Worm (Caenorhabditis elegans) whole organism, dauer: ENCODE measurements around the gene Y49F6B.20.
"Not testable (repeated sequence)": the region's sequence is repeated elsewhere in the genome, so short reads cannot be mapped to it uniquely, and the experiment has no call there.

ENCODE experiments used
- unc-62 ChIP-seq: sonication (generic microtip); optimal IDR thresholded peaks from 2 replicates; lab custom pipeline; 2017; ENCODE audit warnings: missing biosample characterization, missing genetic modification reagents, missing genetic modification characterization

Gene Y49F6B.20

ce11 chrII:3476536-3476935 lies 6.1 kb upstream of the Y49F6B.20 start:
- TF ChIP-seq unc-62 (GFP tag; lab: Kevin White, UChicago): no peak

DNA sequence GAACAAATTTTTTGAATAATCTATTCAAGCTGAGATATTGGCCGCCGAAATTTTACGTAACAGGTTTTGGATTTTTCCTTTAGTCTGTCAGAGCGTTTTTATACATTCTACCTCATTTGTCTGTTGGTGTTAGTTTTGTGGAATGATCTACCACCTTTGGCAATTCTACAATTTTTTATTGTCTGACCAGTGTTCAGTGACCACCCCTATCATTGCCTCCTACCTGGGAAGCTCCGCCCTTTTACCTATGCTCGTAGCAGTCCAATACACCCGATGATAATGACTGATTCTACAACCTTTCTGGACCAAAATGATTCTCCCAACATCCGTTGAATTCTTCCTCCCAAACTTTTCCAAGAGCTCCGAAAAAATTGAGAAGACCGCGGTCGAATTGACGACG lies 3.3 kb upstream of the Y49F6B.20 start, which contains the start of gene sdz-32:
Gene sdz-32, plus strand, starts transcription at position 301 of the 400 bp plus-strand sequence.
- no peak for TF ChIP-seq unc-62 (GFP tag; lab: Kevin White, UChicago)

ce11 chrII:3472817-3473216 lies 2.4 kb upstream of the Y49F6B.20 start, which contains the start of gene Y49F6B.6:
TSS of gene Y49F6B.6 (plus strand) at chrII:3473117.
- no peak for TF ChIP-seq unc-62 (GFP tag; lab: Kevin White, UChicago)

ce11 chrII:3472316-3472715 lies 1.9 kb upstream of the Y49F6B.20 start, which contains the start of gene Y49F6B.12:
TSS of gene Y49F6B.12 (minus strand) at chrII:3472416.
- TF ChIP-seq unc-62 (GFP tag; lab: Kevin White, UChicago): no peak

- TF ChIP-seq unc-62 (GFP tag; lab: Kevin White, UChicago): no peak
Measured at ce11 chrII:3471603-3472002, 1.2 kb upstream of the Y49F6B.20 start, which contains the start of gene Y49F6B.13. TSS of gene Y49F6B.13 (minus strand) at chrII:3471703.

ce11 chrII:3464580-3464979 lies 5.9 kb downstream of the Y49F6B.20 start, which contains the start of gene C16C8.10:
TSS of gene C16C8.10 (minus strand) at chrII:3464680.
- TF ChIP-seq unc-62 (GFP tag; lab: Kevin White, UChicago): not testable (repeated sequence)

DNA sequence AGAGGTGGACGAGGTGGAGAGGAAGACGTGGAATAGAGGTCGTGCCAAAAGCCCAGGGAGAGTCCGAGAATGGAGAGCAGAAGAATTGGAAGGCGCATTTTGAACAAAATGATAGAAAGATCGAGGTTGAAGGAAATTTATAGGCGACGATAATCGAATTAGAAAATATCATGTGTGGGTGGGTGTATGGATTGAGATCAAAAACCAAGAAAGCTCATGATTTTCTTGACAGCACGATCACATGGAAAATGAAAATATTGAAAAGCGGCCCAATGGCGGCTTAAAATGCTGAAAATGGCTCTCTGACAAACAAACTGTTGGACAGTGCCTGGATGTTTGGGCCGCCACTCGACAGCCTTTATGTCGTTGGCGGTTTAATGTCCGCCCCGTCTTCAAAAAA lies 7.4 kb downstream of the Y49F6B.20 start, which contains the start of gene C16C8.9:
Gene C16C8.9, minus strand, starts transcription at position 101 of the 400 bp plus-strand sequence.
- no peak for TF ChIP-seq unc-62 (GFP tag; lab: Kevin White, UChicago)

DNA sequence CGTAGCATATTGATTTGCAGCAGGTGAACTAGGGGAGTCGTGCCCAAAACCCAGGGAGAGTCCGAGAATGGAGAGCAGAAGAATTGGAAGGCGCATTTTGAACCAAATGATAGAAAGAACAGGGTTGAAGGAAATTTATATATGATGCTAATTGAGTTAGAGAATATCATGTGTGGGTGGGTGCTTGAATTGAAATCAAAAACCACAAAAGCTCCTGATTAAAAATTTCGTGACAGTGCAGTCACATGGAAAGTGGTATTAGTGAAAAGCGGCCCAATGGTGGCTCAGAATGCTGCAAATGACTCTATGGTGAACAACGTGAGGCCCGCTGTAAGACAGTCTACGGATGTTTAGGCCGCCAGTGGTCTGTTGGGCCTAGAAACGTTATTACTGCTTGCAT lies 8.9 kb downstream of the Y49F6B.20 start, which contains the start of gene C16C8.8:
Gene C16C8.8, minus strand, starts transcription at position 101 of the 400 bp plus-strand sequence.
- TF ChIP-seq unc-62 (GFP tag; lab: Kevin White, UChicago): no peak

DNA sequence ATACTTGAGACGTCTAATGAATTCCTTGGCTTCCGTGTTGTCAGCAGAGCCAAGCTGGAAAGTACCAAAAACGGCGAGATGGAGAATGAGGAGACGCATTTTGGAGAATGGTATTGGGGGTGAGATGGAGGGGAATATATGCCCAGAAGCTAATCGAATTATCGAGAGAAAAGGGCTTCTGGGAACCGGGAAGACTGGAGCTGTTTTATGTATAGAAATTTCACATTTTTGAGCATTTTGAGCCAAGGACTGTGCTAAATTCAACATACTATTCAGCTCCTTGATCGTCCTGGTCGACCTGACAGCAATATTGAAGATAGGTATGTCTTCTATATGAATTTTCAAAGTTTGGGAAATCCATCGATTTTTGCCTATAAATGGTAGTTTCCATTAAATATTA lies 10.4 kb downstream of the Y49F6B.20 start, which contains the start of gene C16C8.7:
Gene C16C8.7, minus strand, starts transcription at position 101 of the 400 bp plus-strand sequence.
- no peak for TF ChIP-seq unc-62 (GFP tag; lab: Kevin White, UChicago)

DNA sequence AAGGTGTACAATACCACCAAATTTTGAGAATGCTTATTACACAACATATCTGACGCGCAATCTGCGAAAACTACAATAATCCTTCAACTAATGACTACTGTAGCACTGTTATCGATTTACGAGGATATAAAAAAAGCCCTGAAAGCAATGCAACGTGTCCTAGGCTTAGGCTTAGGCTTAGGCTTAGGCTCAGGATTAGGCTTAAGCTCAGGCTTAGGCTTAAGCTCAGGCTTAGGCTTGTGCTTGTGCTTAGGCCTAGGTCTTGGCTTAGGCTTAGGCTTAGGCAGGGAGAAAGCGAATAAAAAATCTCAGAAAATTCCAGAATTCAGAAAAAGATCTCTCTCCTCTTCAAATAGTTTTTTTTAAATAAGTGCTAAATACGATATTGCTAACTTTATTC lies 11.2 kb downstream of the Y49F6B.20 start:
- TF ChIP-seq unc-62 (GFP tag; lab: Kevin White, UChicago): no peak

DNA sequence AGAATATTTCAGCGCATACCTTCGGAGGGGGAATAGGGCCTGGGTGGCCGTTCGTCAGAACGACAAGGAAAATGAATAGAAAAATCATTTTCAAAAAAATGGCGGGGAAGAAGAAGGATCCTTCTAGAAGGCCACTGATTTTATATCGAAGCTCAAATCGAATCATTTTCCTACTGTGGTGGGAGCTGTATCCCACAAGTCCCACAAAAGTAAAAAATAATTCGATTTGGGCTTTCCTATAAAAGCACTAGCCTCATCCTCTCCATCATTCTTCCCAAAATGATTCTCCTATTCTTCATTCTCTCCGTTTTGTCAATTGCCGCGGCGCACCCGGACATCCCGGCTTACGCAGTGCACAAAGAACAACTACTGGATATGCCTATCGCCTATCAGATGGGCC lies 12.2 kb downstream of the Y49F6B.20 start, which contains the start of the genes C16C8.26 and C16C8.19:
Gene C16C8.26, minus strand, starts transcription at position 101 of the 400 bp plus-strand sequence.
Gene C16C8.19, plus strand, starts transcription at position 279 of the 400 bp plus-strand sequence.
- no peak for TF ChIP-seq unc-62 (GFP tag; lab: Kevin White, UChicago)

- no peak for TF ChIP-seq unc-62 (GFP tag; lab: Kevin White, UChicago)
Measured at ce11 chrII:3453521-3453920, 16.9 kb downstream of the Y49F6B.20 start, which contains the start of gene C16C8.11. TSS of gene C16C8.11 (plus strand) at chrII:3453708.

DNA sequence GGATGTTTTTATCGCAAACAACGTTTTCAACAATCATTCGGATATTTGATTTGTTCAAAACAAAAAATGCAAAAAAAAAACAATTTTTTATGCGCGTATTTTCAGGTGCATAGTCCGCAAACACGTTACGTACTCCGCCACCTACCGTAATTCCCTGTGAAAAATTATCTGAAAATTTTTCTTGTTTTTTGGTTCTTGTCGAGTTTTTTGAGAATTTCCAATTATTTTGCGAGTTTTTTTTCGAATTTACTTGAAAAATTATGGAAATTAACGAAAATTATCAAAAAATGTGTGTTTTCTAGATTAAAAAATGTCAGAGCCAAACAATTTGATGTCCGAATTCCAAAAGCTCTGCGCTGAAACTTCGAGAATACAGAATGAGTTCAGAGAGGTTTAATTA lies 18.0 kb downstream of the Y49F6B.20 start, which contains the start of gene C16C8.12:
Gene C16C8.12, plus strand, starts transcription at position 301 of the 400 bp plus-strand sequence.
- no peak for TF ChIP-seq unc-62 (GFP tag; lab: Kevin White, UChicago)

DNA sequence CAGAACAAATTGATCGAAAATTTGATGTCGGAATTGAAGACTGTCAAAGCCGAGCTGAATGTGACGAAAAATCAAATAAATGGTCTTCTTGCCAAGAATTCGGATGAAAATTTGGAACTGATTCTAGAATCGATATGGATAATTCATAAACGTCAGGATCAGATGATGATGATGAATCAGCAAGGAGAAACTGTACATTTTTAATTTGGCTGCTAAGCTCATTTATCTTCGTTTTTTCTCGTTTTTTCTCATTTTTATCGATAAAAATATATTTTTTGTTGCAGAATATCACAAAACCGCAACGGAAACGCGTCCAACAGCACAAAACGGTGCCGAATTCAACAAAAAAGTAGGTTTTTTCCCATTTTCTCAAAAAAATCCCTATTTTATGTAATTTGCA lies 20.9 kb downstream of the Y49F6B.20 start, which contains the start of gene C16C8.14:
Gene C16C8.14, plus strand, starts transcription at position 301 of the 400 bp plus-strand sequence.
- not testable (repeated sequence) for TF ChIP-seq unc-62 (GFP tag; lab: Kevin White, UChicago)

ce11 chrII:3448776-3449280 lies 21.6 kb downstream of the Y49F6B.20 start, which contains the start of gene C16C8.25:
TSS of gene C16C8.25 (plus strand) at chrII:3449230.
- no peak for TF ChIP-seq unc-62 (GFP tag; lab: Kevin White, UChicago)

ce11 chrII:3447906-3448305 lies 22.5 kb downstream of the Y49F6B.20 start, which contains the start of gene C16C8.21:
TSS of gene C16C8.21 (plus strand) at chrII:3448206.
- TF ChIP-seq unc-62 (GFP tag; lab: Kevin White, UChicago): no peak
